Worm (Caenorhabditis elegans): ENCODE measurements around the gene F39E9.14.

ce11 chrII:3274923-3275322 is 15.5 kb downstream of the F39E9.14 start, which contains the start of gene F02E11.3:
- TF ChIP-seq dao-5 (tag; optimal IDR thresholded peaks at IDR 0.05) (no peak), him-1 (tag; optimal IDR thresholded peaks at IDR 0.05) (no peak)
